Fruit fly (Drosophila melanogaster): ENCODE data around the gene CG17264.
A peak's percentile ranks its signal among the peaks of the same experiment; 100 is the strongest.

dm6 chr2L:3034969-3035368, 16.7 kb downstream of the CG17264 start, which contains the start of gene CG17258:
- peak; percentile 65 to 73 for TF ChIP-seq CTCF (optimal IDR thresholded peaks at IDR 0.05)
- TF ChIP-seq CG8478 (optimal IDR thresholded peaks at IDR 0.05), result no peak
